Fruit fly (Drosophila melanogaster) whole organism, embryonic: ENCODE data around the gene CG8300.

Source experiments
- Bgb ChIP-seq: fragments of 200-800 bp; sonication (Bioruptor generic); IDR thresholded peaks from 2 replicates; pipeline ENCODE4 v1.3.6; 2022; ENCODE audit warnings: missing biosample characterization, missing genetic modification characterization; ENCODE audit not compliant: partially characterized antibody
- CG10431 ChIP-seq: fragments of 200-800 bp; sonication (Bioruptor generic); optimal IDR thresholded peaks from 3 replicates; lab custom pipeline; 2018; ENCODE audit warnings: missing biosample characterization, mild to moderate bottlenecking, missing genetic modification characterization
- CG10543 ChIP-seq: fragments of 200-800 bp; sonication (Bioruptor generic); optimal IDR thresholded peaks from 3 replicates; lab custom pipeline; 2017; ENCODE audit warnings: missing biosample characterization, mild to moderate bottlenecking, missing genetic modification characterization, moderate library complexity
- CG12104 ChIP-seq: fragments of 200-800 bp; sonication (Bioruptor generic); optimal IDR thresholded peaks from 3 replicates; lab custom pipeline; 2016; ENCODE audit warnings: missing biosample characterization, missing genetic modification characterization
- CG12744 ChIP-seq: fragments of 200-800 bp; sonication (Bioruptor generic); optimal IDR thresholded peaks from 2 replicates; lab custom pipeline; 2016; ENCODE audit warnings: missing biosample characterization, missing genetic modification characterization
- CG13123 ChIP-seq: fragments of 200-800 bp; sonication (Bioruptor generic); optimal IDR thresholded peaks from 2 replicates; lab custom pipeline; 2016; ENCODE audit warnings: missing biosample characterization, missing genetic modification characterization
- CG13624 ChIP-seq: fragments of 200-800 bp; sonication (Bioruptor generic); optimal IDR thresholded peaks from 2 replicates; lab custom pipeline; 2016; ENCODE audit warnings: missing biosample characterization, missing genetic modification characterization
- CG13894 ChIP-seq: fragments of 200-800 bp; sonication (Bioruptor generic); optimal IDR thresholded peaks from 3 replicates; lab custom pipeline; 2018; ENCODE audit warnings: missing biosample characterization, mild to moderate bottlenecking, missing genetic modification characterization, moderate library complexity
- CG14050 ChIP-seq: fragments of 200-800 bp; sonication (Bioruptor generic); IDR thresholded peaks from 3 replicates; pipeline ENCODE4 v1.3.6; 2022; ENCODE audit warnings: missing biosample characterization, missing genetic modification characterization
- CG14441 ChIP-seq: fragments of 200-800 bp; sonication (Bioruptor generic); IDR thresholded peaks from 2 replicates; pipeline ENCODE4 v1.3.6; 2022; ENCODE audit warnings: missing biosample characterization, missing genetic modification characterization
- CG15073 ChIP-seq: fragments of 200-800 bp; sonication (Bioruptor generic); optimal IDR thresholded peaks from 2 replicates; lab custom pipeline; 2016; ENCODE audit warnings: missing biosample characterization, missing genetic modification characterization
- CG17186 ChIP-seq: fragments of 200-800 bp; sonication (Bioruptor generic); optimal IDR thresholded peaks from 3 replicates; lab custom pipeline; 2017; ENCODE audit warnings: missing biosample characterization, missing genetic modification reagents, missing genetic modification characterization
- CG18011 ChIP-seq: fragments of 200-800 bp; sonication (Bioruptor generic); optimal IDR thresholded peaks from 2 replicates; lab custom pipeline; 2017; ENCODE audit warnings: missing biosample characterization, missing genetic modification characterization, mild to moderate bottlenecking, moderate library complexity, missing genotype
- CG18599 ChIP-seq: fragments of 200-800 bp; sonication (Bioruptor generic); optimal IDR thresholded peaks from 3 replicates; lab custom pipeline; 2017; ENCODE audit warnings: missing biosample characterization, missing genetic modification characterization, mild to moderate bottlenecking, moderate library complexity, missing genetic modification reagents
- CG4617 ChIP-seq: fragments of 200-800 bp; sonication (Bioruptor generic); optimal IDR thresholded peaks from 3 replicates; lab custom pipeline; 2016; ENCODE audit warnings: missing biosample characterization, missing genetic modification characterization, borderline replicate concordance
- CG5180 ChIP-seq: fragments of 200-800 bp; sonication (Bioruptor generic); optimal IDR thresholded peaks from 3 replicates; lab custom pipeline; 2017; ENCODE audit warnings: missing biosample characterization, missing genetic modification characterization, mild to moderate bottlenecking, moderate library complexity, missing genetic modification reagents
- CG6765 ChIP-seq: fragments of 200-800 bp; sonication (Bioruptor generic); optimal IDR thresholded peaks from 3 replicates; lab custom pipeline; 2017; ENCODE audit warnings: missing biosample characterization, mild to moderate bottlenecking, missing genetic modification characterization
- CG8924 ChIP-seq: fragments of 200-800 bp; optimal IDR thresholded peaks from 3 replicates; lab custom pipeline; 2019; ENCODE audit warnings: missing biosample characterization, mild to moderate bottlenecking, missing genetic modification characterization, moderate library complexity
- CG9932 ChIP-seq: fragments of 200-800 bp; sonication (Bioruptor generic); IDR thresholded peaks from 2 replicates; pipeline ENCODE4 v1.3.6; 2022; ENCODE audit warnings: missing biosample characterization, missing genetic modification characterization
- CoRest ChIP-seq: fragments of 200-800 bp; sonication (Bioruptor generic); optimal IDR thresholded peaks from 3 replicates; lab custom pipeline; 2018; ENCODE audit warnings: missing biosample characterization, mild to moderate bottlenecking, missing genetic modification characterization, moderate library complexity
- Deaf1 ChIP-seq: fragments of 200-800 bp; optimal IDR thresholded peaks from 3 replicates; lab custom pipeline; 2019; ENCODE audit warnings: missing biosample characterization, mild to moderate bottlenecking, missing genetic modification characterization, moderate library complexity
- Dek ChIP-seq: fragments of 200-800 bp; sonication (Bioruptor generic); optimal IDR thresholded peaks from 3 replicates; lab custom pipeline; 2019; ENCODE audit warnings: missing biosample characterization, mild to moderate bottlenecking, missing genetic modification characterization, moderate library complexity
- H2.0 ChIP-seq: fragments of 200-800 bp; sonication (Bioruptor generic); IDR thresholded peaks from 2 replicates; pipeline ENCODE4 v1.3.6; 2022; ENCODE audit warnings: missing biosample characterization, missing genetic modification characterization
- Hand ChIP-seq: fragments of 200-800 bp; sonication (Bioruptor generic); optimal IDR thresholded peaks from 2 replicates; lab custom pipeline; 2017; ENCODE audit warnings: mild to moderate bottlenecking, missing biosample characterization, missing genetic modification reagents, missing genetic modification characterization
- Hr51 ChIP-seq, 2 experiments: fragments of 200-800 bp; sonication (Bioruptor generic); optimal IDR thresholded peaks; 2 replicates in 1 of 2; 3 replicates in 1 of 2; lab custom pipeline; 2016 to 2018; ENCODE audit warnings: missing biosample characterization in 2 of 2, missing genetic modification characterization in 2 of 2, mild to moderate bottlenecking in 1 of 2, moderate library complexity in 1 of 2
- Meics ChIP-seq: fragments of 200-800 bp; sonication (Bioruptor generic); optimal IDR thresholded peaks from 2 replicates; lab custom pipeline; 2017; ENCODE audit warnings: missing biosample characterization, mild to moderate bottlenecking, missing genetic modification characterization
- Ptx1 ChIP-seq: fragments of 200-800 bp; sonication (Bioruptor generic); IDR thresholded peaks from 2 replicates; pipeline ENCODE4 v1.3.6; 2022; ENCODE audit warnings: missing biosample characterization, missing genetic modification characterization
- Sox100B ChIP-seq: fragments of 200-800 bp; sonication (Bioruptor generic); optimal IDR thresholded peaks from 3 replicates; lab custom pipeline; 2018; ENCODE audit warnings: missing biosample characterization, mild to moderate bottlenecking, missing genetic modification characterization
- Xrp1 ChIP-seq: fragments of 200-800 bp; sonication (Bioruptor generic); IDR thresholded peaks from 2 replicates; pipeline ENCODE4 v1.3.6; 2022; ENCODE audit warnings: missing biosample characterization, missing genetic modification characterization
- abd-A ChIP-seq: fragments of 200-800 bp; sonication (Bioruptor generic); optimal IDR thresholded peaks from 3 replicates; lab custom pipeline; 2019; ENCODE audit warnings: missing biosample characterization, mild to moderate bottlenecking, missing genetic modification characterization, moderate library complexity
- az2 ChIP-seq: fragments of 200-800 bp; sonication (Bioruptor generic); optimal IDR thresholded peaks from 3 replicates; lab custom pipeline; 2016; ENCODE audit warnings: missing biosample characterization, missing genetic modification characterization
- crol ChIP-seq: fragments of 200-800 bp; sonication (Bioruptor generic); IDR thresholded peaks from 2 replicates; pipeline ENCODE4 v1.3.6; 2022; ENCODE audit warnings: missing biosample characterization, missing genetic modification characterization
- dimm ChIP-seq: fragments of 200-800 bp; sonication (Bioruptor generic); IDR thresholded peaks from 2 replicates; pipeline ENCODE4 v1.3.6; 2022; ENCODE audit warnings: missing biosample characterization, missing genetic modification characterization
- dysf ChIP-seq: fragments of 200-800 bp; sonication (Bioruptor generic); IDR thresholded peaks from 3 replicates; pipeline ENCODE4 v1.3.6; 2022; ENCODE audit warnings: missing biosample characterization, missing genetic modification characterization
- fd96Cb ChIP-seq: fragments of 200-800 bp; sonication (Bioruptor generic); optimal IDR thresholded peaks from 2 replicates; lab custom pipeline; 2018; ENCODE audit warnings: missing biosample characterization, mild to moderate bottlenecking, missing genetic modification characterization, moderate library complexity
- ind ChIP-seq: fragments of 200-800 bp; sonication (Bioruptor generic); optimal IDR thresholded peaks from 3 replicates; lab custom pipeline; 2016; ENCODE audit warnings: missing biosample characterization, missing genetic modification characterization
- inv ChIP-seq: fragments of 200-800 bp; sonication (Bioruptor generic); IDR thresholded peaks from 2 replicates; pipeline ENCODE4 v1.3.6; 2022; ENCODE audit warnings: missing biosample characterization, missing genetic modification characterization; ENCODE audit not compliant: partially characterized antibody
- kni ChIP-seq: fragments of 200-800 bp; sonication (Bioruptor generic); optimal IDR thresholded peaks from 3 replicates; lab custom pipeline; 2017; ENCODE audit warnings: mild to moderate bottlenecking, missing biosample characterization, missing genetic modification reagents, missing genetic modification characterization
- pb ChIP-seq: fragments of 200-800 bp; sonication (Bioruptor generic); optimal IDR thresholded peaks from 3 replicates; lab custom pipeline; 2016; ENCODE audit warnings: missing biosample characterization, missing genetic modification characterization
- prd ChIP-seq, 3 experiments: fragments of >200 bp in 2 of 3; fragments of 200-800 bp in 1 of 3; sonication (Bioruptor generic) in 1 of 3; optimal IDR thresholded peaks in 2 of 3; IDR thresholded peaks in 1 of 3; 2 replicates in 2 of 3; 3 replicates in 1 of 3; pipeline versions ENCODE4 v1.3.6 to Lab custom; 2017 to 2022; ENCODE audit warnings: missing biosample characterization in 1 of 3, missing genetic modification characterization in 1 of 3
- pros ChIP-seq: fragments of 200-800 bp; sonication (Bioruptor generic); optimal IDR thresholded peaks from 3 replicates; lab custom pipeline; 2019; ENCODE audit warnings: missing biosample characterization, mild to moderate bottlenecking, missing genetic modification characterization, moderate library complexity
- psq ChIP-seq: fragments of 200-800 bp; sonication (Bioruptor generic); optimal IDR thresholded peaks from 2 replicates; lab custom pipeline; 2017; ENCODE audit warnings: missing biosample characterization, missing genetic modification characterization
- sr ChIP-seq: fragments of 200-800 bp; sonication (Bioruptor generic); IDR thresholded peaks from 3 replicates; pipeline ENCODE4 v1.3.6; 2022; ENCODE audit warnings: missing biosample characterization, missing genetic modification characterization
- tgo ChIP-seq: fragments of 200-800 bp; sonication (Bioruptor generic); IDR thresholded peaks from 3 replicates; pipeline ENCODE4 v1.3.6; 2022; ENCODE audit warnings: missing biosample characterization, missing genetic modification characterization
- tio ChIP-seq: fragments of 200-800 bp; sonication (Bioruptor generic); optimal IDR thresholded peaks from 2 replicates; lab custom pipeline; 2017; ENCODE audit warnings: missing biosample characterization, missing genetic modification characterization, inconsistent platforms
- wor ChIP-seq: fragments of 200-800 bp; sonication (Bioruptor generic); IDR thresholded peaks from 2 replicates; pipeline ENCODE4 v1.3.6; 2022; ENCODE audit warnings: missing biosample characterization, missing genetic modification characterization
- yki ChIP-seq: fragments of >200 bp; optimal IDR thresholded peaks from 3 replicates; lab custom pipeline; 2018
- zen ChIP-seq: fragments of 200-800 bp; sonication (Bioruptor generic); optimal IDR thresholded peaks from 3 replicates; lab custom pipeline; 2018; ENCODE audit warnings: missing biosample characterization, mild to moderate bottlenecking, missing genetic modification characterization, moderate library complexity

CG8300 gene

DNA sequence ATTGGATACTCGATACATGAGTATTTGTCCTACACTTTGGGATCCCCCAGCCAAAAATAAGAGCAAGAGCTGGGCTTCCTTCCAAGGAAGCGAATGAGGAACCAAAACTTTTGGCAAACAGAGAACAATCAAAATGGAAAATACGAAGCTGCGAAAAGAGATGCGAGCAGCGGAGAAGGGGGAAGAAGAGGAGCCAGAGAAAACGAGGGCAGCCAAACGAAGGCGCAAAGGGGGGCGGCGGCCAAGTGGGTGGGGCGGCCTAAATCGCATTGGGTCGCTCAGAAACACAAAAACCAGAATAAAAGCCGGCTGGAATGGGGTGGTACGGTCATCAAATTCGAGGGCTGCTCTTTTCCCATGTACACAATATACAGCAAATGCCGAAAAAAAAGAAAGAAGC lies 10.5 kb upstream of the CG8300 start:
- no peak for TF ChIP-seq zen (tag; lab: Kevin White, UChicago)
- no peak for TF ChIP-seq CG15073 (GFP tag; lab: Kevin White, UChicago)
- TF ChIP-seq CG18011 (GFP tag; lab: Kevin White, UChicago), result no peak
- TF ChIP-seq Sox100B (GFP tag; lab: Kevin White, UChicago), result no peak
- peak; percentile 4 for TF ChIP-seq psq (GFP tag; lab: Kevin White, UChicago)
- TF ChIP-seq yki (lab: Kevin White, UChicago), result no peak
- TF ChIP-seq CG9932 (GFP tag; lab: Robert Waterston, UW), result 0 out of 2 replicates have a peak, but pooled peaks have one; percentile 30
- 0 out of 2 replicates have a peak, but pooled peaks have one; percentile 30 for TF ChIP-seq Bgb (GFP tag; lab: Robert Waterston, UW)
- peak; percentile 59 for TF ChIP-seq Deaf1
- TF ChIP-seq CG10431 (GFP tag; lab: Kevin White, UChicago), result peak; percentile 78
- peak; percentile 86 for TF ChIP-seq crol (GFP tag; lab: Robert Waterston, UW)
- peak; percentile 40 for TF ChIP-seq abd-A (tag; lab: Kevin White, UChicago)
- TF ChIP-seq kni (GFP tag; lab: Kevin White, UChicago), result peak; percentile 29
- no peak for TF ChIP-seq H2.0 (GFP tag; lab: Robert Waterston, UW)
- peak; percentile 28 for TF ChIP-seq CG13894
- no peak for TF ChIP-seq Hand (GFP tag; lab: Kevin White, UChicago)
- peak; percentile 41 for TF ChIP-seq pros (GFP tag; lab: Kevin White, UChicago)
- no peak for TF ChIP-seq CG12744 (GFP tag; lab: Kevin White, UChicago)

DNA sequence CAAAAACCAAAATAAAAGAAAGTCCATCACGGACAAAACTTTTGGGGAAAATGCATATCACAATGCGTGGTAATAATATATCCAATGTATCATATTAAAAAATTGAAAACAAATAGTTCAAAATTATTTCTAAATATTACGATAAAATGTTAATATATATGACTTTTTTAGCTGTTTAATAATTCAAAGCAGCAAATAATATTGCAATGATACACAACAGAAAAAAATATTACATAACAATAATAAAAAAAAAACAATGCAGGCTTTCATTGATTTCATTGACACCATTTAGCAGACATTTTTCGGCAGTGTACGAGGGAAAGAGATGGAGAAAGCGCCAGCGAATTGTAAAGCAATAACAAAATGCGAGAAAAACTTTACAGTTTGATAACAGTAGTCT lies 9.8 kb upstream of the CG8300 start:
- TF ChIP-seq CG8924 (tag; lab: Kevin White, UChicago), result no peak
- peak; percentile 1 for TF ChIP-seq ind (GFP tag; lab: Kevin White, UChicago)
- 0 out of 2 replicates have a peak, but pooled peaks have one; percentile 56 for TF ChIP-seq Xrp1 (GFP tag; lab: Robert Waterston, UW)
- peak; percentile 3 for TF ChIP-seq Dek (tag; lab: Kevin White, UChicago)
- TF ChIP-seq Ptx1, result peak; percentile 43; the same call in 1 of the 2 replicates
- TF ChIP-seq CG5180 (GFP tag; lab: Kevin White, UChicago), result no peak
- no peak for TF ChIP-seq prd (optimal IDR thresholded peaks at IDR 0.05; lab: Kevin White, UChicago)
- TF ChIP-seq prd (GFP tag; IDR thresholded peaks at IDR 0.05; lab: Robert Waterston, UW), result peak; percentile 34; the same call in 1 of the 3 replicates
- no peak for TF ChIP-seq CG13624 (GFP tag; lab: Kevin White, UChicago)
- peak in 1 of 2 experiments; percentile 57 for TF ChIP-seq Hr51 (GFP tag; optimal IDR thresholded peaks at IDR 0.05; lab: Kevin White, UChicago)
- no peak for TF ChIP-seq inv (GFP tag; lab: Robert Waterston, UW)
- peak; percentile 18; the same call in 1 of the 3 replicates for TF ChIP-seq tgo (GFP tag; lab: Robert Waterston, UW)
- TF ChIP-seq fd96Cb, result peak; percentile 59
- TF ChIP-seq H2.0 (GFP tag; lab: Robert Waterston, UW), result no peak
- no peak for TF ChIP-seq CG18599
- no peak for TF ChIP-seq CG13123 (GFP tag; lab: Kevin White, UChicago)
- peak; percentile 36; the same call in 1 of the 2 replicates for TF ChIP-seq wor (GFP tag; lab: Robert Waterston, UW)
- TF ChIP-seq pb (GFP tag; lab: Kevin White, UChicago), result no peak
- TF ChIP-seq CG14050 (GFP tag; lab: Robert Waterston, UW), result no peak
- no peak for TF ChIP-seq Meics (GFP tag; lab: Kevin White, UChicago)
- TF ChIP-seq sr (GFP tag; lab: Robert Waterston, UW), result no peak
- 0 out of 3 replicates have a peak, but pooled peaks have one; percentile 18 for TF ChIP-seq dysf (GFP tag; lab: Robert Waterston, UW)
- TF ChIP-seq az2, result peak; percentile 32
- TF ChIP-seq CoRest (tag; lab: Kevin White, UChicago), result peak; percentile 45
- TF ChIP-seq CG4617 (GFP tag; lab: Kevin White, UChicago), result peak; percentile 29
- TF ChIP-seq CG12104 (GFP tag; lab: Kevin White, UChicago), result peak; percentile 11
- TF ChIP-seq CG17186 (GFP tag; lab: Kevin White, UChicago), result no peak
- no peak for TF ChIP-seq CG6765
- TF ChIP-seq CG10543 (GFP tag; lab: Kevin White, UChicago), result no peak
- no peak for TF ChIP-seq dimm
- TF ChIP-seq CG14441, result no peak
- TF ChIP-seq pros (GFP tag; lab: Kevin White, UChicago), result no peak
- TF ChIP-seq tio (GFP tag; lab: Kevin White, UChicago), result peak; percentile 12
